Worm (Caenorhabditis elegans) whole organism, L1 larva: Measurements from ENCODE around the gene F20G2.6.

Experiments used
- ama-1 ChIP-seq: fragments of 150-350 bp; optimal IDR thresholded peaks from 2 replicates; lab custom pipeline; 2014
- dpl-1 ChIP-seq, 3 experiments: fragments of 150-350 bp in 2 of 3; sonication (generic microtip) in 1 of 3; optimal IDR thresholded peaks; 2 replicates each; lab custom pipeline; 2014 to 2017; ENCODE audit warnings: missing biosample characterization in 3 of 3, missing genetic modification characterization in 3 of 3, missing genetic modification reagents in 3 of 3
- jun-1 ChIP-seq: fragments of 150-350 bp; optimal IDR thresholded peaks from 2 replicates; lab custom pipeline; 2014; ENCODE audit warnings: missing biosample characterization, missing genetic modification reagents, missing genetic modification characterization
- lin-13 ChIP-seq: fragments of 150-350 bp; optimal IDR thresholded peaks from 2 replicates; lab custom pipeline; 2014; ENCODE audit warnings: missing biosample characterization, missing genetic modification reagents, missing genetic modification characterization
- mdl-1 ChIP-seq, 2 experiments: fragments of 150-350 bp; optimal IDR thresholded peaks; 2 replicates each; lab custom pipeline; 2014 to 2017; ENCODE audit warnings: missing biosample characterization in 2 of 2, missing genetic modification characterization in 2 of 2, inconsistent platforms in 1 of 2
- mef-2 ChIP-seq: fragments of 150-350 bp; optimal IDR thresholded peaks from 2 replicates; lab custom pipeline; 2014; ENCODE audit warnings: missing biosample characterization, missing genetic modification characterization
- nhr-237 ChIP-seq: fragments of 150-350 bp; optimal IDR thresholded peaks from 2 replicates; lab custom pipeline; 2014; ENCODE audit warnings: missing biosample characterization, missing genetic modification characterization
- nhr-28 ChIP-seq: fragments of 150-350 bp; optimal IDR thresholded peaks from 2 replicates; lab custom pipeline; 2014; ENCODE audit warnings: missing biosample characterization, missing genetic modification characterization
- nhr-76 ChIP-seq: sonication (generic microtip); optimal IDR thresholded peaks from 2 replicates; lab custom pipeline; 2017; ENCODE audit warnings: missing biosample characterization, missing genetic modification characterization
- nhr-77 ChIP-seq: fragments of 150-350 bp; optimal IDR thresholded peaks from 2 replicates; lab custom pipeline; 2014; ENCODE audit warnings: missing biosample characterization, missing genetic modification characterization
- sup-37 ChIP-seq: fragments of 200-800 bp; sonication (Bioruptor generic); optimal IDR thresholded peaks from 2 replicates; lab custom pipeline; 2018; ENCODE audit warnings: mild to moderate bottlenecking, missing genetic modification characterization, missing compliant biosample characterization
- unc-130 ChIP-seq: fragments of 150-350 bp; optimal IDR thresholded peaks from 2 replicates; lab custom pipeline; 2017; ENCODE audit warnings: missing biosample characterization, missing genetic modification characterization, inconsistent platforms
- unc-86 ChIP-seq: sonication (generic microtip); optimal IDR thresholded peaks from 2 replicates; lab custom pipeline; 2016; ENCODE audit warnings: missing genetic modification characterization, missing compliant biosample characterization
- zag-1 ChIP-seq: fragments of 150-350 bp; optimal IDR thresholded peaks from 2 replicates; lab custom pipeline; 2014; ENCODE audit warnings: missing biosample characterization, missing genetic modification characterization

ce11 chrV:13790117-13790516, 27.2 kb downstream of the F20G2.6 start:
- no peak for TF ChIP-seq nhr-237
- no peak for TF ChIP-seq dpl-1 (GFP tag; optimal IDR thresholded peaks at IDR 0.05; lab: Kevin White, UChicago)
- TF ChIP-seq zag-1 (tag; lab: Kevin White, UChicago): no peak
- TF ChIP-seq ama-1 (lab: Kevin White, UChicago): no peak
- TF ChIP-seq sup-37: no peak
- TF ChIP-seq mef-2 (tag; lab: Kevin White, UChicago): no peak
- TF ChIP-seq lin-13: no peak
- TF ChIP-seq nhr-76: no peak
- TF ChIP-seq mdl-1 (tag; optimal IDR thresholded peaks at IDR 0.05; lab: Kevin White, UChicago): no peak
- TF ChIP-seq unc-130: no peak
- TF ChIP-seq unc-86 (tag; lab: Kevin White, UChicago): no peak
- TF ChIP-seq nhr-77 (tag; lab: Kevin White, UChicago): no peak
- no peak for TF ChIP-seq nhr-28 (tag; lab: Kevin White, UChicago)
- TF ChIP-seq jun-1 (tag; lab: Kevin White, UChicago): no peak
